Fruit fly (Drosophila melanogaster) whole organism, embryonic: ENCODE results near the gene Lsp2.

Source experiments
- Awh ChIP-seq: fragments of 200-800 bp; sonication (Bioruptor generic); IDR thresholded peaks from 2 replicates; pipeline ENCODE4, ENCODE4 v1.3.6; 2022; ENCODE audit warnings: missing biosample characterization, missing genetic modification characterization
- B-H2 ChIP-seq: fragments of 200-800 bp; sonication (Bioruptor generic); optimal IDR thresholded peaks from 2 replicates; lab custom pipeline; 2018; ENCODE audit warnings: missing biosample characterization, mild to moderate bottlenecking, missing genetic modification characterization
- Blimp-1 ChIP-seq: fragments of 200-800 bp; sonication (Bioruptor generic); optimal IDR thresholded peaks from 3 replicates; lab custom pipeline; 2018; ENCODE audit warnings: missing biosample characterization, missing genetic modification characterization, mild to moderate bottlenecking, moderate library complexity, missing genetic modification reagents
- BtbVII ChIP-seq: fragments of 200-800 bp; sonication (Bioruptor generic); optimal IDR thresholded peaks from 3 replicates; lab custom pipeline; 2017; ENCODE audit warnings: missing biosample characterization, mild to moderate bottlenecking, missing genetic modification characterization
- CG10267 ChIP-seq: fragments of 200-800 bp; sonication (Bioruptor generic); optimal IDR thresholded peaks from 2 replicates; lab custom pipeline; 2018; ENCODE audit warnings: missing biosample characterization, mild to moderate bottlenecking, missing genetic modification characterization, moderate library complexity
- CG10321 ChIP-seq: fragments of 200-800 bp; sonication (Bioruptor generic); IDR thresholded peaks from 2 replicates; pipeline ENCODE4 v1.3.6; 2022; ENCODE audit warnings: missing biosample characterization, missing genetic modification characterization
- CG12104 ChIP-seq: fragments of 200-800 bp; sonication (Bioruptor generic); optimal IDR thresholded peaks from 3 replicates; lab custom pipeline; 2016; ENCODE audit warnings: missing biosample characterization, missing genetic modification characterization
- CG12155 ChIP-seq: fragments of 200-800 bp; sonication (Bioruptor generic); optimal IDR thresholded peaks from 3 replicates; lab custom pipeline; 2016; ENCODE audit warnings: missing biosample characterization, missing genetic modification characterization
- CG15696 ChIP-seq: fragments of 200-800 bp; sonication (Bioruptor generic); optimal IDR thresholded peaks from 2 replicates; lab custom pipeline; 2019; ENCODE audit warnings: missing biosample characterization, mild to moderate bottlenecking, missing genetic modification characterization, moderate library complexity
- CG16813 ChIP-seq: fragments of 200-800 bp; sonication (Bioruptor generic); IDR thresholded peaks from 3 replicates; pipeline ENCODE4 v1.3.6; 2022; ENCODE audit warnings: missing biosample characterization, missing genetic modification characterization; ENCODE audit not compliant: partially characterized antibody
- CG31441 ChIP-seq: fragments of 200-800 bp; sonication (Bioruptor generic); IDR thresholded peaks from 2 replicates; pipeline ENCODE4 v1.3.6; 2022; ENCODE audit warnings: missing biosample characterization, missing genetic modification characterization
- CG34376 ChIP-seq: fragments of 200-800 bp; sonication (Bioruptor generic); optimal IDR thresholded peaks from 2 replicates; lab custom pipeline; 2018; ENCODE audit warnings: missing biosample characterization, mild to moderate bottlenecking, missing genetic modification characterization
- CG3995 ChIP-seq: fragments of 200-800 bp; sonication (Bioruptor generic); optimal IDR thresholded peaks from 3 replicates; lab custom pipeline; 2016; ENCODE audit warnings: missing biosample characterization, missing genetic modification characterization
- CG4730 ChIP-seq: fragments of 200-800 bp; sonication (Bioruptor generic); IDR thresholded peaks from 2 replicates; pipeline ENCODE4 v1.3.6; 2022; ENCODE audit warnings: missing biosample characterization, missing genetic modification characterization
- CG4854 ChIP-seq: fragments of 200-800 bp; sonication (Bioruptor generic); optimal IDR thresholded peaks from 2 replicates; lab custom pipeline; 2016; ENCODE audit warnings: missing biosample characterization, missing genetic modification characterization, inconsistent platforms
- CG6791 ChIP-seq: fragments of 200-800 bp; sonication (Bioruptor generic); IDR thresholded peaks from 3 replicates; pipeline ENCODE4 v1.3.6; 2022; ENCODE audit warnings: missing biosample characterization, missing genetic modification characterization; ENCODE audit not compliant: partially characterized antibody
- CG7963 ChIP-seq: fragments of 200-800 bp; sonication (Bioruptor generic); IDR thresholded peaks from 3 replicates; pipeline ENCODE4 v1.3.6; 2022; ENCODE audit warnings: missing biosample characterization, missing genetic modification characterization; ENCODE audit not compliant: partially characterized antibody
- CG9437 ChIP-seq: fragments of 200-800 bp; sonication (Bioruptor generic); optimal IDR thresholded peaks from 2 replicates; lab custom pipeline; 2018; ENCODE audit warnings: missing biosample characterization, mild to moderate bottlenecking, missing genetic modification characterization
- GATAe ChIP-seq: fragments of 200-800 bp; sonication (Bioruptor generic); conservative IDR thresholded peaks from 2 replicates; pipeline ENCODE4 v1.3.6; 2022; ENCODE audit warnings: missing biosample characterization, missing genetic modification characterization
- HLH3B ChIP-seq: fragments of 200-800 bp; sonication (Bioruptor generic); IDR thresholded peaks from 2 replicates; pipeline ENCODE4 v1.3.6; 2022; ENCODE audit warnings: missing biosample characterization, missing genetic modification characterization
- HmgZ ChIP-seq: fragments of 200-800 bp; sonication (Bioruptor generic); optimal IDR thresholded peaks from 2 replicates; lab custom pipeline; 2018; ENCODE audit warnings: missing biosample characterization, mild to moderate bottlenecking, missing genetic modification characterization
- Hmr ChIP-seq: fragments of 200-800 bp; sonication (Bioruptor generic); optimal IDR thresholded peaks from 3 replicates; lab custom pipeline; 2017; ENCODE audit warnings: mild to moderate bottlenecking, missing biosample characterization, missing genetic modification reagents, missing genetic modification characterization
- Hr51 ChIP-seq, 2 experiments: fragments of 200-800 bp; sonication (Bioruptor generic); optimal IDR thresholded peaks; 2 replicates in 1 of 2; 3 replicates in 1 of 2; lab custom pipeline; 2016 to 2018; ENCODE audit warnings: missing biosample characterization in 2 of 2, missing genetic modification characterization in 2 of 2, mild to moderate bottlenecking in 1 of 2, moderate library complexity in 1 of 2
- Kr ChIP-seq: fragments of 200-800 bp; sonication (Bioruptor generic); optimal IDR thresholded peaks from 2 replicates; lab custom pipeline; 2017; ENCODE audit warnings: missing biosample characterization, mild to moderate bottlenecking, missing genetic modification characterization
- Oaz ChIP-seq: fragments of 200-800 bp; sonication (Bioruptor generic); IDR thresholded peaks from 2 replicates; pipeline ENCODE4 v1.3.6; 2022; ENCODE audit warnings: missing biosample characterization, missing genetic modification characterization
- PHDP ChIP-seq: fragments of 200-800 bp; sonication (Bioruptor generic); optimal IDR thresholded peaks from 3 replicates; lab custom pipeline; 2018; ENCODE audit warnings: missing biosample characterization, mild to moderate bottlenecking, missing genetic modification characterization, moderate library complexity
- Rfx ChIP-seq: fragments of 200-800 bp; sonication (Bioruptor generic); IDR thresholded peaks from 2 replicates; pipeline ENCODE4 v1.3.6; 2022; ENCODE audit warnings: missing biosample characterization, missing genetic modification characterization
- Taf1 ChIP-seq: fragments of 200-800 bp; sonication (Bioruptor generic); IDR thresholded peaks from 2 replicates; pipeline ENCODE4 v1.3.6; 2022; ENCODE audit warnings: missing biosample characterization, missing genetic modification characterization
- al ChIP-seq: fragments of 200-800 bp; sonication (Bioruptor generic); IDR thresholded peaks from 2 replicates; pipeline ENCODE4 v1.3.6; 2022; ENCODE audit warnings: missing biosample characterization, missing genetic modification characterization
- bbx ChIP-seq: fragments of 200-800 bp; sonication (Bioruptor generic); IDR thresholded peaks from 2 replicates; pipeline ENCODE4 v1.3.6; 2022; ENCODE audit warnings: missing biosample characterization, missing genetic modification characterization; ENCODE audit not compliant: partially characterized antibody
- bcd ChIP-seq: fragments of 200-800 bp; sonication (Bioruptor generic); optimal IDR thresholded peaks from 2 replicates; lab custom pipeline; 2017; ENCODE audit warnings: missing biosample characterization, mild to moderate bottlenecking, missing genetic modification characterization
- dmrt11E ChIP-seq: fragments of 200-800 bp; sonication (Bioruptor generic); optimal IDR thresholded peaks from 3 replicates; lab custom pipeline; 2018; ENCODE audit warnings: missing biosample characterization, mild to moderate bottlenecking, missing genetic modification characterization, moderate library complexity
- dpn ChIP-seq, 2 experiments: fragments of 200-800 bp; sonication (Bioruptor generic); optimal IDR thresholded peaks; 3 replicates each; lab custom pipeline; 2016; ENCODE audit warnings: missing biosample characterization in 2 of 2, missing genetic modification characterization in 2 of 2
- exex ChIP-seq: fragments of 200-800 bp; sonication (Bioruptor generic); optimal IDR thresholded peaks from 4 replicates; lab custom pipeline; 2018; ENCODE audit warnings: missing biosample characterization, mild to moderate bottlenecking, missing genetic modification characterization, moderate library complexity
- gcm ChIP-seq: fragments of 200-800 bp; sonication (Bioruptor generic); optimal IDR thresholded peaks from 2 replicates; lab custom pipeline; 2019; ENCODE audit warnings: missing biosample characterization, mild to moderate bottlenecking, missing genetic modification characterization, moderate library complexity
- gfzf ChIP-seq: fragments of 200-800 bp; sonication (Bioruptor generic); optimal IDR thresholded peaks from 2 replicates; lab custom pipeline; 2016; ENCODE audit warnings: missing biosample characterization, mild to moderate bottlenecking, missing genetic modification characterization, moderate library complexity
- grn ChIP-seq: fragments of 200-800 bp; sonication (Bioruptor generic); optimal IDR thresholded peaks from 3 replicates; lab custom pipeline; 2017; ENCODE audit warnings: missing biosample characterization, missing genetic modification characterization
- gt ChIP-seq: fragments of 200-800 bp; sonication (Bioruptor generic); IDR thresholded peaks from 2 replicates; pipeline ENCODE4 v1.3.6; 2022; ENCODE audit warnings: missing biosample characterization, missing genetic modification characterization
- jing ChIP-seq: fragments of 200-800 bp; sonication (Bioruptor generic); optimal IDR thresholded peaks from 2 replicates; lab custom pipeline; 2018; ENCODE audit warnings: missing biosample characterization, mild to moderate bottlenecking, missing genetic modification characterization
- kah ChIP-seq: fragments of 200-800 bp; sonication (Bioruptor generic); optimal IDR thresholded peaks from 2 replicates; lab custom pipeline; 2018; ENCODE audit warnings: missing biosample characterization, mild to moderate bottlenecking, missing genetic modification characterization
- kay ChIP-seq: fragments of 200-800 bp; sonication (Bioruptor generic); optimal IDR thresholded peaks from 2 replicates; lab custom pipeline; 2016; ENCODE audit warnings: missing biosample characterization, missing genetic modification characterization
- pros ChIP-seq: fragments of 200-800 bp; sonication (Bioruptor generic); optimal IDR thresholded peaks from 3 replicates; lab custom pipeline; 2019; ENCODE audit warnings: missing biosample characterization, mild to moderate bottlenecking, missing genetic modification characterization, moderate library complexity
- sc ChIP-seq, 3 experiments: fragments of >200 bp in 2 of 3; fragments of 200-800 bp in 1 of 3; sonication (Bioruptor generic) in 1 of 3; optimal IDR thresholded peaks; 2 replicates in 2 of 3; 3 replicates in 1 of 3; lab custom pipeline; 2017; ENCODE audit warnings: mild to moderate bottlenecking in 1 of 3, missing biosample characterization in 1 of 3, missing genetic modification characterization in 1 of 3, missing genetic modification reagents in 1 of 3
- sens-2 ChIP-seq: fragments of 200-800 bp; sonication (Bioruptor generic); IDR thresholded peaks from 2 replicates; pipeline ENCODE4 v1.3.6; 2022; ENCODE audit warnings: missing biosample characterization, missing genetic modification characterization
- sisA ChIP-seq: fragments of 200-800 bp; sonication (Bioruptor generic); IDR thresholded peaks from 2 replicates; pipeline ENCODE4 v1.3.6; 2022; ENCODE audit warnings: missing biosample characterization, missing genetic modification characterization
- slbo ChIP-seq: fragments of 200-800 bp; sonication (Bioruptor generic); IDR thresholded peaks from 2 replicates; pipeline ENCODE4 v1.3.6; 2022; ENCODE audit warnings: missing biosample characterization, missing genetic modification characterization
- sug ChIP-seq: fragments of 200-800 bp; optimal IDR thresholded peaks from 2 replicates; lab custom pipeline; 2019; ENCODE audit warnings: missing biosample characterization, mild to moderate bottlenecking, missing genetic modification characterization, moderate library complexity
- tio ChIP-seq: fragments of 200-800 bp; sonication (Bioruptor generic); optimal IDR thresholded peaks from 2 replicates; lab custom pipeline; 2017; ENCODE audit warnings: missing biosample characterization, missing genetic modification characterization, inconsistent platforms
- tup ChIP-seq: fragments of 200-800 bp; sonication (Bioruptor generic); optimal IDR thresholded peaks from 2 replicates; lab custom pipeline; 2016; ENCODE audit warnings: missing biosample characterization, mild to moderate bottlenecking, missing genetic modification characterization, moderate library complexity

The Lsp2 gene

dm6 chr3L:12136630-12137029 is 7.4 kb downstream of the Lsp2 start, which contains the start of the genes CG5645 and Atg12 (continued):
- peak; percentile 23 for TF ChIP-seq HmgZ
- TF ChIP-seq tio (GFP tag; lab: Kevin White, UChicago), result peak; percentile 8
- no peak for TF ChIP-seq sc (optimal IDR thresholded peaks at IDR 0.05; lab: Kevin White, UChicago)
- TF ChIP-seq sc (GFP tag; optimal IDR thresholded peaks at IDR 0.05; lab: Kevin White, UChicago), result no peak
- TF ChIP-seq sens-2 (GFP tag; lab: Robert Waterston, UW), result no peak
- no peak for TF ChIP-seq gt
- no peak for TF ChIP-seq Kr (GFP tag; lab: Kevin White, UChicago)
- TF ChIP-seq tup, result no peak
- TF ChIP-seq CG3995 (GFP tag; lab: Kevin White, UChicago), result peak; percentile 81
- peak; percentile 74 for TF ChIP-seq CG16813 (GFP tag; lab: Robert Waterston, UW)
- TF ChIP-seq grn (GFP tag; lab: Kevin White, UChicago), result no peak
- no peak for TF ChIP-seq jing (GFP tag; lab: Kevin White, UChicago)
- TF ChIP-seq gcm (GFP tag; lab: Kevin White, UChicago), result peak; percentile 56
- peak; percentile 63 for TF ChIP-seq al (GFP tag; lab: Robert Waterston, UW)
- TF ChIP-seq dpn (GFP tag; optimal IDR thresholded peaks at IDR 0.05; lab: Kevin White, UChicago), result peak; percentile 3 to 65
- TF ChIP-seq CG31441 (GFP tag; lab: Robert Waterston, UW), result peak; percentile 66
- no peak for TF ChIP-seq pros (GFP tag; lab: Kevin White, UChicago)
- TF ChIP-seq CG6791 (GFP tag; lab: Robert Waterston, UW), result peak; percentile 40; the same call in 1 of the 3 replicates
- 0 out of 2 replicates have a peak, but pooled peaks have one; percentile 28 for TF ChIP-seq GATAe (GFP tag; lab: Robert Waterston, UW)
- TF ChIP-seq CG10321 (GFP tag; lab: Robert Waterston, UW), result no peak
- peak; percentile 41 for TF ChIP-seq CG4854 (GFP tag; lab: Kevin White, UChicago)
- peak; percentile 64 for TF ChIP-seq sug (tag; lab: Kevin White, UChicago)
- peak; percentile 41 for TF ChIP-seq CG12155 (GFP tag; lab: Kevin White, UChicago)
- no peak for TF ChIP-seq kah (GFP tag; lab: Kevin White, UChicago)
- peak; percentile 54 for TF ChIP-seq PHDP (tag; lab: Kevin White, UChicago)
- peak; percentile 63 for TF ChIP-seq exex (tag; lab: Kevin White, UChicago)
- peak; percentile 66 for TF ChIP-seq HLH3B (GFP tag; lab: Robert Waterston, UW)
- TF ChIP-seq CG9437 (GFP tag; lab: Kevin White, UChicago), result no peak
- peak; percentile 57 for TF ChIP-seq CG34376 (GFP tag; lab: Kevin White, UChicago)
- TF ChIP-seq dmrt11E (tag; lab: Kevin White, UChicago), result peak; percentile 40
- TF ChIP-seq gfzf (GFP tag; lab: Kevin White, UChicago), result peak; percentile 1
- TF ChIP-seq B-H2 (GFP tag; lab: Kevin White, UChicago), result peak; percentile 54
- peak in 1 of 2 experiments; percentile 39 for TF ChIP-seq Hr51 (GFP tag; optimal IDR thresholded peaks at IDR 0.05; lab: Kevin White, UChicago)
- peak; percentile 41; the same call in 1 of the 2 replicates for TF ChIP-seq sisA (GFP tag; lab: Robert Waterston, UW)
- peak; percentile 65 for TF ChIP-seq Blimp-1 (GFP tag; lab: Kevin White, UChicago)
- TF ChIP-seq slbo, result peak; percentile 78
- TF ChIP-seq CG4730 (GFP tag; lab: Robert Waterston, UW), result peak; percentile 48
- TF ChIP-seq Oaz (GFP tag; lab: Robert Waterston, UW), result peak; percentile 41; the same call in 1 of the 2 replicates
- TF ChIP-seq Hmr (GFP tag; lab: Kevin White, UChicago), result peak; percentile 44
- peak; percentile 62 for TF ChIP-seq CG15696 (tag; lab: Kevin White, UChicago)
- no peak for TF ChIP-seq BtbVII (GFP tag; lab: Kevin White, UChicago)
- peak; percentile 11; the same call in 1 of the 2 replicates for TF ChIP-seq Taf1
- peak; percentile 39 for TF ChIP-seq bcd (GFP tag; lab: Kevin White, UChicago)
- peak; percentile 69; the same call in 1 of the 2 replicates for TF ChIP-seq Rfx (GFP tag; lab: Robert Waterston, UW)
- peak; percentile 71 for TF ChIP-seq bbx (GFP tag; lab: Robert Waterston, UW)
- TF ChIP-seq CG10267 (tag; lab: Kevin White, UChicago), result peak; percentile 78
- TF ChIP-seq kay (GFP tag; lab: Kevin White, UChicago), result peak; percentile 65
- TF ChIP-seq CG7963 (GFP tag; lab: Robert Waterston, UW), result 0 out of 3 replicates have a peak, but pooled peaks have one; percentile 36
- peak; percentile 53; the same call in 1 of the 2 replicates for TF ChIP-seq Awh
- peak; percentile 39 for TF ChIP-seq CG12104
